Worm (Caenorhabditis elegans) whole organism, L4/young adult: Measurements from ENCODE around the gene ugt-5.

Source experiments
- W03F9.2 ChIP-seq: fragments of 150-350 bp; optimal IDR thresholded peaks from 2 replicates; lab custom pipeline; 2014; ENCODE audit warnings: missing biosample characterization, missing genetic modification characterization
- dao-5 ChIP-seq: sonication (generic microtip); optimal IDR thresholded peaks from 2 replicates; lab custom pipeline; 2016; ENCODE audit warnings: missing genotype, missing genetic modification characterization, moderate library complexity, missing compliant biosample characterization
- him-1 ChIP-seq: sonication (generic microtip); optimal IDR thresholded peaks from 2 replicates; lab custom pipeline; 2016; ENCODE audit warnings: missing genotype, missing genetic modification reagents, missing genetic modification characterization, missing compliant biosample characterization

DNA sequence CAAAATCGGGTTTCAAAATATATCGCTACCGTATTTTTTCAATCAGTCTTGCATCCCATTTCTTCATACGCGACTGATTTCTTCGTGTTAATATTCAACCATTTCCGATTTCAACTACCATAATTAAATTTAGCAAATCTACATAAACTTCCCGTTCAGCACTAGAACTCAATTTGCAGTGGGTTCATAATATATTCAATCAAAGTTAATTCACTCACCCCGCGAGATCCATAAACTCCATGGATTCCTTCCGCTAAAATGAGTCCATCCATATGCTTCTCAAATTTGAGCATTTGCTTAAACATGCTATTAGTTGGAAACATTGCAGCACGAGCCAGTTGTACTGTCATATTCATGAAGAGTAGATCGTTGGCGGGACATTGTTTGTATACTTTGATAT, 25.7 kb upstream of the ugt-5 start:
- TF ChIP-seq W03F9.2 (no peak), dao-5 (tag; lab: Kevin White, UChicago) (no peak), him-1 (no peak)
